Worm (Caenorhabditis elegans): ENCODE measurements around the gene Y6G8.2.

The Y6G8.2 gene

ce11 chrV:17598810-17599209 is at the start of gene Y6G8.2:
Gene Y6G8.2, minus strand, starts transcription at chrV:17598956.
- TF ChIP-seq aly-1 (tag; optimal IDR thresholded peaks at IDR 0.05) (no peak), F13C5.2 (tag; optimal IDR thresholded peaks at IDR 0.05) (no peak), tbx-37 (GFP tag; conservative IDR thresholded peaks at IDR 0.05) (no peak), sea-1 (GFP tag; conservative IDR thresholded peaks at IDR 0.05) (no peak), ama-1 (optimal IDR thresholded peaks at IDR 0.05) (no peak), tbx-11 (GFP tag; IDR thresholded peaks at IDR 0.05) (no peak), scrt-1 (GFP tag; IDR thresholded peaks at IDR 0.05) (no peak), hnd-1 (tag; optimal IDR thresholded peaks at IDR 0.05) (no peak), ceh-13 (GFP tag; optimal IDR thresholded peaks at IDR 0.05) (no peak), tra-4 (tag; optimal IDR thresholded peaks at IDR 0.05) (no peak), flt-1 (GFP tag; IDR thresholded peaks at IDR 0.05) (no peak), pes-1 (GFP tag; IDR thresholded peaks at IDR 0.05) (no peak), hmbx-1 (tag; optimal IDR thresholded peaks at IDR 0.05) (no peak), B0310.2 (tag; optimal IDR thresholded peaks at IDR 0.05) (no peak), ceh-36 (tag; optimal IDR thresholded peaks at IDR 0.05) (no peak), hmg-4 (GFP tag; optimal IDR thresholded peaks at IDR 0.05) (no peak), ets-7 (tag; optimal IDR thresholded peaks at IDR 0.05) (no peak)

ce11 chrV:17628566-17628965 is 29.8 kb upstream of the Y6G8.2 start, which contains the start of gene F57G4.10:
Gene F57G4.10, plus strand, starts transcription at chrV:17628866.
- TF ChIP-seq aly-1 (tag; optimal IDR thresholded peaks at IDR 0.05): no peak
- no peak for TF ChIP-seq B0310.2 (tag; optimal IDR thresholded peaks at IDR 0.05)
- no peak for TF ChIP-seq flt-1 (GFP tag; IDR thresholded peaks at IDR 0.05)
- no peak for TF ChIP-seq ets-7 (tag; optimal IDR thresholded peaks at IDR 0.05)
- TF ChIP-seq F13C5.2 (tag; optimal IDR thresholded peaks at IDR 0.05): no peak
- no peak for TF ChIP-seq hmbx-1 (tag; optimal IDR thresholded peaks at IDR 0.05)
- TF ChIP-seq scrt-1 (GFP tag; IDR thresholded peaks at IDR 0.05): no peak
- no peak for TF ChIP-seq tbx-11 (GFP tag; IDR thresholded peaks at IDR 0.05)
- no peak for TF ChIP-seq ceh-13 (GFP tag; optimal IDR thresholded peaks at IDR 0.05)
- no peak for TF ChIP-seq hmg-4 (GFP tag; optimal IDR thresholded peaks at IDR 0.05)
- no peak for TF ChIP-seq sea-1 (GFP tag; conservative IDR thresholded peaks at IDR 0.05)

- TF ChIP-seq ceh-36 (tag; optimal IDR thresholded peaks at IDR 0.05) (no peak), tra-4 (tag; optimal IDR thresholded peaks at IDR 0.05) (no peak), tbx-37 (GFP tag; conservative IDR thresholded peaks at IDR 0.05) (no peak), aly-1 (tag; optimal IDR thresholded peaks at IDR 0.05) (no peak), hmbx-1 (tag; optimal IDR thresholded peaks at IDR 0.05) (no peak), ama-1 (optimal IDR thresholded peaks at IDR 0.05) (no peak), B0310.2 (tag; optimal IDR thresholded peaks at IDR 0.05) (no peak), sea-1 (GFP tag; conservative IDR thresholded peaks at IDR 0.05) (no peak), pes-1 (GFP tag; IDR thresholded peaks at IDR 0.05) (no peak), flt-1 (GFP tag; IDR thresholded peaks at IDR 0.05) (no peak), ceh-13 (GFP tag; optimal IDR thresholded peaks at IDR 0.05) (no peak), tbx-11 (GFP tag; IDR thresholded peaks at IDR 0.05) (no peak), scrt-1 (GFP tag; IDR thresholded peaks at IDR 0.05) (no peak), hnd-1 (tag; optimal IDR thresholded peaks at IDR 0.05) (no peak)
Observed at ce11 chrV:17624906-17625305, 26.1 kb upstream of the Y6G8.2 start, which contains the start of gene F57G4.11. Gene F57G4.11, plus strand, starts transcription at chrV:17625206.

ce11 chrV:17623230-17623629 is 24.5 kb upstream of the Y6G8.2 start, which contains the start of gene F57G4.1:
Gene F57G4.1, plus strand, starts transcription at chrV:17623530.
- TF ChIP-seq ceh-36 (tag; optimal IDR thresholded peaks at IDR 0.05): no peak

ce11 chrV:17620266-17620665 is 21.5 kb upstream of the Y6G8.2 start, which contains the start of gene Y6G8.8:
Gene Y6G8.8, plus strand, starts transcription at chrV:17620566.
- no peak for TF ChIP-seq F13C5.2 (tag; optimal IDR thresholded peaks at IDR 0.05)
- no peak for TF ChIP-seq tbx-37 (GFP tag; conservative IDR thresholded peaks at IDR 0.05)
- TF ChIP-seq ama-1 (optimal IDR thresholded peaks at IDR 0.05): no peak
- TF ChIP-seq ets-7 (tag; optimal IDR thresholded peaks at IDR 0.05): no peak
- no peak for TF ChIP-seq hmbx-1 (tag; optimal IDR thresholded peaks at IDR 0.05)
- no peak for TF ChIP-seq flt-1 (GFP tag; IDR thresholded peaks at IDR 0.05)

- TF ChIP-seq aly-1 (tag; optimal IDR thresholded peaks at IDR 0.05) (no peak), flt-1 (GFP tag; IDR thresholded peaks at IDR 0.05) (no peak), ama-1 (optimal IDR thresholded peaks at IDR 0.05) (no peak), hmg-4 (GFP tag; optimal IDR thresholded peaks at IDR 0.05) (no peak), tbx-11 (GFP tag; IDR thresholded peaks at IDR 0.05) (no peak), tra-4 (tag; optimal IDR thresholded peaks at IDR 0.05) (no peak), sea-1 (GFP tag; conservative IDR thresholded peaks at IDR 0.05) (no peak), tbx-37 (GFP tag; conservative IDR thresholded peaks at IDR 0.05) (no peak), ets-7 (tag; optimal IDR thresholded peaks at IDR 0.05) (no peak)
Observed at ce11 chrV:17616807-17617206, 18.1 kb upstream of the Y6G8.2 start, which contains the start of gene Y6G8.6. Gene Y6G8.6, minus strand, starts transcription at chrV:17616904.

ce11 chrV:17615609-17616008 is 16.9 kb upstream of the Y6G8.2 start, which contains the start of gene Y6G8.5:
Gene Y6G8.5, minus strand, starts transcription at chrV:17615709.
- no peak for TF ChIP-seq flt-1 (GFP tag; IDR thresholded peaks at IDR 0.05)
- no peak for TF ChIP-seq ets-7 (tag; optimal IDR thresholded peaks at IDR 0.05)
- TF ChIP-seq pes-1 (GFP tag; IDR thresholded peaks at IDR 0.05): no peak
- no peak for TF ChIP-seq hmg-4 (GFP tag; optimal IDR thresholded peaks at IDR 0.05)
- TF ChIP-seq ceh-13 (GFP tag; optimal IDR thresholded peaks at IDR 0.05): no peak
- no peak for TF ChIP-seq scrt-1 (GFP tag; IDR thresholded peaks at IDR 0.05)
- no peak for TF ChIP-seq F13C5.2 (tag; optimal IDR thresholded peaks at IDR 0.05)
- no peak for TF ChIP-seq ceh-36 (tag; optimal IDR thresholded peaks at IDR 0.05)
- TF ChIP-seq tbx-11 (GFP tag; IDR thresholded peaks at IDR 0.05): no peak
- no peak for TF ChIP-seq tra-4 (tag; optimal IDR thresholded peaks at IDR 0.05)
- no peak for TF ChIP-seq B0310.2 (tag; optimal IDR thresholded peaks at IDR 0.05)
- no peak for TF ChIP-seq aly-1 (tag; optimal IDR thresholded peaks at IDR 0.05)
- no peak for TF ChIP-seq sea-1 (GFP tag; conservative IDR thresholded peaks at IDR 0.05)
- TF ChIP-seq ama-1 (optimal IDR thresholded peaks at IDR 0.05): no peak
- no peak for TF ChIP-seq hnd-1 (tag; optimal IDR thresholded peaks at IDR 0.05)
- TF ChIP-seq hmbx-1 (tag; optimal IDR thresholded peaks at IDR 0.05): no peak
- TF ChIP-seq tbx-37 (GFP tag; conservative IDR thresholded peaks at IDR 0.05): no peak

ce11 chrV:17614251-17614650 is 15.5 kb upstream of the Y6G8.2 start, which contains the start of gene Y6G8.14:
Gene Y6G8.14, minus strand, starts transcription at chrV:17614351.
- no peak for TF ChIP-seq ceh-13 (GFP tag; optimal IDR thresholded peaks at IDR 0.05)
- no peak for TF ChIP-seq sea-1 (GFP tag; conservative IDR thresholded peaks at IDR 0.05)
- no peak for TF ChIP-seq B0310.2 (tag; optimal IDR thresholded peaks at IDR 0.05)
- no peak for TF ChIP-seq ama-1 (optimal IDR thresholded peaks at IDR 0.05)
- no peak for TF ChIP-seq aly-1 (tag; optimal IDR thresholded peaks at IDR 0.05)

Data from whole organism, early embryonic.